Fruit fly (Drosophila melanogaster) whole organism, embryonic: ENCODE results near the gene simj.
A peak's percentile ranks its signal among the peaks of the same experiment; 100 is the strongest.

Experiments used
- Atf6 ChIP-seq: fragments of 200-800 bp; sonication (Bioruptor generic); IDR thresholded peaks from 2 replicates; pipeline ENCODE4 v1.3.6; 2022; ENCODE audit warnings: missing biosample characterization, missing genetic modification characterization
- C15 ChIP-seq: fragments of 200-800 bp; sonication (Bioruptor generic); IDR thresholded peaks from 3 replicates; pipeline ENCODE4 v1.3.6; 2022; ENCODE audit warnings: missing biosample characterization, missing genetic modification characterization
- CG10959 ChIP-seq: fragments of 200-800 bp; sonication (Bioruptor generic); IDR thresholded peaks from 2 replicates; pipeline ENCODE4 v1.3.6; 2022; ENCODE audit warnings: missing biosample characterization, missing genetic modification characterization
- CG11085 ChIP-seq: fragments of 200-800 bp; sonication (Bioruptor generic); IDR thresholded peaks from 2 replicates; pipeline ENCODE4 v1.3.6; 2022; ENCODE audit warnings: missing biosample characterization, missing genetic modification characterization
- CG12769 ChIP-seq: fragments of 200-800 bp; sonication (Bioruptor generic); optimal IDR thresholded peaks from 2 replicates; lab custom pipeline; 2019; ENCODE audit warnings: missing biosample characterization, mild to moderate bottlenecking, missing genetic modification characterization, moderate library complexity
- CG13287 ChIP-seq: fragments of 200-800 bp; sonication (Bioruptor generic); IDR thresholded peaks from 2 replicates; pipeline ENCODE4 v1.3.6; 2022; ENCODE audit warnings: missing biosample characterization, missing genetic modification characterization; ENCODE audit not compliant: partially characterized antibody
- CG14441 ChIP-seq: fragments of 200-800 bp; sonication (Bioruptor generic); IDR thresholded peaks from 2 replicates; pipeline ENCODE4 v1.3.6; 2022; ENCODE audit warnings: missing biosample characterization, missing genetic modification characterization
- CG15073 ChIP-seq: fragments of 200-800 bp; sonication (Bioruptor generic); optimal IDR thresholded peaks from 2 replicates; lab custom pipeline; 2016; ENCODE audit warnings: missing biosample characterization, missing genetic modification characterization
- CG16815 ChIP-seq: fragments of 200-800 bp; sonication (Bioruptor generic); optimal IDR thresholded peaks from 3 replicates; lab custom pipeline; 2017; ENCODE audit warnings: missing biosample characterization, mild to moderate bottlenecking, missing genetic modification characterization
- CG18619 ChIP-seq: fragments of 200-800 bp; sonication (Bioruptor generic); optimal IDR thresholded peaks from 3 replicates; lab custom pipeline; 2017; ENCODE audit warnings: missing biosample characterization, mild to moderate bottlenecking, missing genetic modification characterization
- CG2129 ChIP-seq: fragments of 200-800 bp; sonication (Bioruptor generic); IDR thresholded peaks from 2 replicates; pipeline ENCODE4 v1.3.6; 2022; ENCODE audit warnings: missing biosample characterization, missing genetic modification characterization; ENCODE audit not compliant: partially characterized antibody
- CG33557 ChIP-seq: fragments of 200-800 bp; sonication (Bioruptor generic); optimal IDR thresholded peaks from 2 replicates; lab custom pipeline; 2019; ENCODE audit warnings: missing biosample characterization, mild to moderate bottlenecking, missing genetic modification characterization, moderate library complexity
- CG3407 ChIP-seq: fragments of 200-800 bp; sonication (Bioruptor generic); optimal IDR thresholded peaks from 2 replicates; lab custom pipeline; 2018; ENCODE audit warnings: missing biosample characterization, mild to moderate bottlenecking, missing genetic modification characterization
- CG3995 ChIP-seq: fragments of 200-800 bp; sonication (Bioruptor generic); optimal IDR thresholded peaks from 3 replicates; lab custom pipeline; 2016; ENCODE audit warnings: missing biosample characterization, missing genetic modification characterization
- CG5245 ChIP-seq: fragments of 200-800 bp; sonication (Bioruptor generic); optimal IDR thresholded peaks from 3 replicates; lab custom pipeline; 2016; ENCODE audit warnings: missing biosample characterization, missing genetic modification characterization
- CG6813 ChIP-seq: fragments of 200-800 bp; sonication (Bioruptor generic); optimal IDR thresholded peaks from 2 replicates; lab custom pipeline; 2017; ENCODE audit warnings: missing biosample characterization, missing genetic modification characterization, mild to moderate bottlenecking, moderate library complexity, missing genetic modification reagents
- CG7556 ChIP-seq: fragments of 200-800 bp; sonication (Bioruptor generic); optimal IDR thresholded peaks from 2 replicates; lab custom pipeline; 2017; ENCODE audit warnings: missing biosample characterization, mild to moderate bottlenecking, missing genetic modification characterization
- CG8478 ChIP-seq: fragments of >200 bp; optimal IDR thresholded peaks from 2 replicates; lab custom pipeline; 2018
- Camta ChIP-seq: fragments of 200-800 bp; sonication (Bioruptor generic); optimal IDR thresholded peaks from 2 replicates; lab custom pipeline; 2016; ENCODE audit warnings: missing biosample characterization, missing genetic modification characterization
- Chrac-16 ChIP-seq: fragments of 200-800 bp; sonication (Bioruptor generic); optimal IDR thresholded peaks from 3 replicates; lab custom pipeline; 2016; ENCODE audit warnings: missing biosample characterization, missing genetic modification characterization
- CrebB ChIP-seq: fragments of 200-800 bp; sonication (Bioruptor generic); optimal IDR thresholded peaks from 3 replicates; lab custom pipeline; 2018; ENCODE audit warnings: missing biosample characterization, mild to moderate bottlenecking, missing genetic modification characterization
- Dip2 ChIP-seq: fragments of 200-800 bp; sonication (Bioruptor generic); IDR thresholded peaks from 2 replicates; pipeline ENCODE4 v1.3.6; 2022; ENCODE audit warnings: missing biosample characterization, missing genetic modification characterization
- Dref ChIP-seq: fragments of 200-800 bp; sonication (Bioruptor generic); IDR thresholded peaks from 2 replicates; pipeline ENCODE4 v1.3.6; 2022; ENCODE audit warnings: missing biosample characterization, missing genetic modification characterization
- E2f2 ChIP-seq: fragments of 200-800 bp; sonication (Bioruptor generic); IDR thresholded peaks from 2 replicates; pipeline ENCODE4 v1.3.6; 2022; ENCODE audit warnings: missing biosample characterization, missing genetic modification characterization
- Gug ChIP-seq: fragments of 200-800 bp; sonication (Bioruptor generic); IDR thresholded peaks from 4 replicates; pipeline ENCODE4 v1.3.6; 2022; ENCODE audit warnings: missing biosample characterization, missing genetic modification characterization
- H2.0 ChIP-seq: fragments of 200-800 bp; sonication (Bioruptor generic); IDR thresholded peaks from 2 replicates; pipeline ENCODE4 v1.3.6; 2022; ENCODE audit warnings: missing biosample characterization, missing genetic modification characterization
- HLH54F ChIP-seq: fragments of 200-800 bp; sonication (Bioruptor generic); optimal IDR thresholded peaks from 3 replicates; lab custom pipeline; 2016; ENCODE audit warnings: missing biosample characterization, missing genetic modification characterization
- NFAT ChIP-seq: fragments of 200-800 bp; sonication (Bioruptor generic); IDR thresholded peaks from 2 replicates; pipeline ENCODE4 v1.3.6; 2022; ENCODE audit warnings: missing biosample characterization, missing genetic modification characterization
- NfI ChIP-seq: fragments of 200-800 bp; sonication (Bioruptor generic); optimal IDR thresholded peaks from 3 replicates; lab custom pipeline; 2018; ENCODE audit warnings: missing biosample characterization, mild to moderate bottlenecking, missing genetic modification characterization, moderate library complexity
- Rx ChIP-seq: fragments of 200-800 bp; sonication (Bioruptor generic); IDR thresholded peaks from 2 replicates; pipeline ENCODE4 v1.3.6; 2022; ENCODE audit warnings: missing biosample characterization, missing genetic modification characterization
- Six4 ChIP-seq: fragments of 200-800 bp; sonication (Bioruptor generic); optimal IDR thresholded peaks from 2 replicates; lab custom pipeline; 2016; ENCODE audit warnings: missing biosample characterization, missing genetic modification characterization
- Xbp1 ChIP-seq: fragments of 200-800 bp; sonication (Bioruptor generic); optimal IDR thresholded peaks from 3 replicates; lab custom pipeline; 2016; ENCODE audit warnings: missing biosample characterization, mild to moderate bottlenecking, missing genetic modification characterization
- Xrp1 ChIP-seq: fragments of 200-800 bp; sonication (Bioruptor generic); IDR thresholded peaks from 2 replicates; pipeline ENCODE4 v1.3.6; 2022; ENCODE audit warnings: missing biosample characterization, missing genetic modification characterization
- ab ChIP-seq: fragments of 200-800 bp; sonication (Bioruptor generic); optimal IDR thresholded peaks from 2 replicates; lab custom pipeline; 2016; ENCODE audit warnings: missing biosample characterization, missing genetic modification characterization
- abd-A ChIP-seq: fragments of 200-800 bp; sonication (Bioruptor generic); optimal IDR thresholded peaks from 3 replicates; lab custom pipeline; 2019; ENCODE audit warnings: missing biosample characterization, mild to moderate bottlenecking, missing genetic modification characterization, moderate library complexity
- bbx ChIP-seq: fragments of 200-800 bp; sonication (Bioruptor generic); IDR thresholded peaks from 2 replicates; pipeline ENCODE4 v1.3.6; 2022; ENCODE audit warnings: missing biosample characterization, missing genetic modification characterization; ENCODE audit not compliant: partially characterized antibody
- ci ChIP-seq: fragments of 200-800 bp; sonication (Bioruptor generic); IDR thresholded peaks from 3 replicates; pipeline ENCODE4 v1.3.6; 2022; ENCODE audit warnings: missing biosample characterization, missing genetic modification characterization
- dmrt11E ChIP-seq: fragments of 200-800 bp; sonication (Bioruptor generic); optimal IDR thresholded peaks from 3 replicates; lab custom pipeline; 2018; ENCODE audit warnings: missing biosample characterization, mild to moderate bottlenecking, missing genetic modification characterization, moderate library complexity
- eve ChIP-seq, 2 experiments: fragments of >200 bp; optimal IDR thresholded peaks; 2 replicates each; lab custom pipeline; 2017; ENCODE audit warnings: missing biosample characterization in 2 of 2, missing genetic modification characterization in 2 of 2
- fd64A ChIP-seq: fragments of 200-800 bp; sonication (Bioruptor generic); optimal IDR thresholded peaks from 3 replicates; lab custom pipeline; 2018; ENCODE audit warnings: missing biosample characterization, mild to moderate bottlenecking, missing genetic modification characterization
- gcm ChIP-seq: fragments of 200-800 bp; sonication (Bioruptor generic); optimal IDR thresholded peaks from 2 replicates; lab custom pipeline; 2019; ENCODE audit warnings: missing biosample characterization, mild to moderate bottlenecking, missing genetic modification characterization, moderate library complexity
- h ChIP-seq: fragments of >200 bp; optimal IDR thresholded peaks from 2 replicates; lab custom pipeline; 2017
- hb ChIP-seq: fragments of 200-800 bp; sonication (Bioruptor generic); IDR thresholded peaks from 3 replicates; pipeline ENCODE4 v1.3.6; 2022; ENCODE audit warnings: missing biosample characterization, missing genetic modification characterization; ENCODE audit not compliant: partially characterized antibody
- pnt ChIP-seq: fragments of 200-800 bp; sonication (Bioruptor generic); optimal IDR thresholded peaks from 3 replicates; lab custom pipeline; 2016; ENCODE audit warnings: missing biosample characterization, missing genetic modification characterization
- ro ChIP-seq: fragments of 200-800 bp; sonication (Bioruptor generic); IDR thresholded peaks from 2 replicates; pipeline ENCODE4 v1.3.6; 2022; ENCODE audit warnings: missing biosample characterization, missing genetic modification characterization
- slou ChIP-seq: fragments of 200-800 bp; sonication (Bioruptor generic); optimal IDR thresholded peaks from 3 replicates; lab custom pipeline; 2016; ENCODE audit warnings: missing biosample characterization, missing genetic modification characterization
- sob ChIP-seq: fragments of 200-800 bp; sonication (Bioruptor generic); IDR thresholded peaks from 2 replicates; pipeline ENCODE4 v1.3.6; 2022; ENCODE audit warnings: missing biosample characterization, missing genetic modification characterization
- stwl ChIP-seq: fragments of 200-800 bp; sonication (Bioruptor generic); optimal IDR thresholded peaks from 3 replicates; lab custom pipeline; 2018; ENCODE audit warnings: missing biosample characterization, mild to moderate bottlenecking, missing genetic modification characterization, moderate library complexity
- zen2 ChIP-seq: fragments of 200-800 bp; sonication (Bioruptor generic); IDR thresholded peaks from 3 replicates; pipeline ENCODE4 v1.3.6; 2022; ENCODE audit warnings: missing biosample characterization, missing genetic modification characterization; ENCODE audit not compliant: partially characterized antibody

simj gene

DNA sequence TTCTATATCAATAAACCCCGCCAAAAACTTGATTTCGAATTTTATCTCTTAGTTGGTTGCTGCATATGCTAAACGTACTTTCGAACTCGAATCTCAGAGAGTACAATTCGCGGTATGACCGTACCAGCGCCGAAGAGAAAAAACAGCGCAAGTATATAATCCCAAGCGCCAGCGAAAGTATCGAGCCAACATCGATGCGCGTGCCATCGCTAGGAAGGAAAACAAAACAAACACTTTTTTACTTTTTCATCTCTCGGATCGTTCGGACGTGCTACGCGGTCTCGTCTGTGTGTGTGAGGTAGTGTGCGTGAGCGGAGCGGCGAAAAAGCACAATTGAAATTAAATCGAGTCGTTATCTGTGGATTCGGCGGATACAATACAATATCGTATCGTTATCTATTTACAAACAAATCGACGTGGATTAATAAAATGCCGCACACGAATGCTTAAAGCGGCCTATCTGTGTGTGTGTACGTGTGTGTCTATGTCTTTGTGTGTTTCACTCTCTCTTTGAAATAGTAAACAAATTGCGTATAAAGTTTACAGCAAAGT lies at the start of gene simj (continued):
- TF ChIP-seq pnt (GFP tag; lab: Kevin White, UChicago) (no peak), Rx (GFP tag; lab: Robert Waterston, UW) (no peak), Six4 (GFP tag; lab: Kevin White, UChicago) (no peak), E2f2 (GFP tag; lab: Robert Waterston, UW) (peak; percentile 87), hb (GFP tag; lab: Robert Waterston, UW) (peak; percentile 59), slou (GFP tag; lab: Kevin White, UChicago) (no peak), NfI (GFP tag; lab: Kevin White, UChicago) (peak; percentile 57), Atf6 (GFP tag; lab: Robert Waterston, UW) (peak; percentile 69), Camta (GFP tag; lab: Kevin White, UChicago) (no peak), NFAT (GFP tag; lab: Robert Waterston, UW) (peak; percentile 68; the same call in 1 of the 2 replicates), CG2129 (GFP tag; lab: Robert Waterston, UW) (peak; percentile 44; the same call in 1 of the 2 replicates), CG12769 (peak; percentile 84), ci (GFP tag; lab: Robert Waterston, UW) (peak; percentile 81), Dref (GFP tag; lab: Robert Waterston, UW) (no peak; the same call in none of the 2 replicates), CG13287 (GFP tag; lab: Robert Waterston, UW) (peak; percentile 88), CG6813 (peak; percentile 30), abd-A (tag; lab: Kevin White, UChicago) (peak; percentile 73), H2.0 (GFP tag; lab: Robert Waterston, UW) (0 out of 2 replicates have a peak, but pooled peaks have one; percentile 17), fd64A (GFP tag; lab: Kevin White, UChicago) (peak; percentile 50), CG16815 (GFP tag; lab: Kevin White, UChicago) (no peak), Xrp1 (GFP tag; lab: Robert Waterston, UW) (peak; percentile 39; the same call in 1 of the 2 replicates), sob (GFP tag; lab: Robert Waterston, UW) (peak; percentile 77), CG3407 (GFP tag; lab: Kevin White, UChicago) (no peak), stwl (peak; percentile 66), h (no peak), HLH54F (peak; percentile 26), Xbp1 (GFP tag; lab: Kevin White, UChicago) (peak; percentile 49), ro (no peak), gcm (no peak), CG11085 (GFP tag; lab: Robert Waterston, UW) (no peak), dmrt11E (tag; lab: Kevin White, UChicago) (no peak), Gug (GFP tag; lab: Robert Waterston, UW) (peak; percentile 27; the same call in 1 of the 4 replicates), CG3995 (no peak), ab (no peak), CG7556 (GFP tag; lab: Kevin White, UChicago) (no peak)

DNA sequence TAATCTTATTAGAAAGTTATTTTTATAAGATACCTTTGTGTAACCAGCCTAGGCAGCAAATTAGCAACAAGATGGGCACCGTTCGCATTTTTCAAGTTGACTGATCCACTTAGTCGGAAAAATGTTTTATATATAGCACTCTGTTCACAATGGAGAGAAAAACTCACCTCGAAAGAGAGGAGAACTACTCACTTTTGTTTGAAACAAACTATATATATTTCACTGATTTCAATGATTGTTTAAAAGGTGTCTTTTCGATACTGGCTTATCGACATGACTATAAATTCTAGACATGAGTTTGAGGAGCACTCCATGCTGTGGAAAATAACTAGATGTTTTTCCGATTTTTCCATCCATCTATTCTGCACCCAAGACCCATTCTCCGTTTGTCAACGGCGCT lies 41.1 kb upstream of the simj start, which contains the start of gene CG42521:
CG42521 (minus strand) TSS at position 101 of the 400 bp plus-strand sequence.
- no peak for TF ChIP-seq C15 (GFP tag; lab: Robert Waterston, UW)
- TF ChIP-seq bbx (GFP tag; lab: Robert Waterston, UW) = no peak
- no peak for TF ChIP-seq Chrac-16 (GFP tag; lab: Kevin White, UChicago)
- no peak for TF ChIP-seq CG33557
- TF ChIP-seq CG10959 (GFP tag; lab: Robert Waterston, UW) = no peak
- TF ChIP-seq Dip2 (GFP tag; lab: Robert Waterston, UW) = no peak
- TF ChIP-seq CG18619 = no peak
- TF ChIP-seq zen2 (GFP tag; lab: Robert Waterston, UW) = no peak
- TF ChIP-seq eve (GFP tag; optimal IDR thresholded peaks at IDR 0.05; lab: Kevin White, UChicago) = no peak
- TF ChIP-seq CG15073 (GFP tag; lab: Kevin White, UChicago) = no peak
- TF ChIP-seq CG14441 = no peak
- no peak for TF ChIP-seq CG8478
- no peak for TF ChIP-seq CrebB (tag; lab: Kevin White, UChicago)
- TF ChIP-seq CG5245 (GFP tag; lab: Kevin White, UChicago) = no peak
